Fruit fly (Drosophila melanogaster) whole organism: ENCODE measurements around the gene Orct.

Experiments
- CG8478 ChIP-seq: fragments of >200 bp; optimal IDR thresholded peaks from 2 replicates; lab custom pipeline; 2018; ENCODE audit warnings: inconsistent platforms
- Dll ChIP-seq: fragments of >200 bp; optimal IDR thresholded peaks from 2 replicates; lab custom pipeline; 2017
- EcR ChIP-seq, 2 experiments: fragments of >200 bp; optimal IDR thresholded peaks; 2 replicates each; lab custom pipeline; 2017; ENCODE audit warnings: missing biosample characterization in 2 of 2, missing genetic modification characterization in 2 of 2, missing genetic modification reagents in 2 of 2
- pan ChIP-seq: fragments of >200 bp; optimal IDR thresholded peaks from 2 replicates; lab custom pipeline; 2017
- psq ChIP-seq: fragments of >200 bp; optimal IDR thresholded peaks from 2 replicates; lab custom pipeline; 2017
- usp ChIP-seq: fragments of >200 bp; optimal IDR thresholded peaks from 2 replicates; lab custom pipeline; 2017; ENCODE audit warnings: missing biosample characterization, missing genetic modification characterization, mixed read lengths

The Orct gene

DNA sequence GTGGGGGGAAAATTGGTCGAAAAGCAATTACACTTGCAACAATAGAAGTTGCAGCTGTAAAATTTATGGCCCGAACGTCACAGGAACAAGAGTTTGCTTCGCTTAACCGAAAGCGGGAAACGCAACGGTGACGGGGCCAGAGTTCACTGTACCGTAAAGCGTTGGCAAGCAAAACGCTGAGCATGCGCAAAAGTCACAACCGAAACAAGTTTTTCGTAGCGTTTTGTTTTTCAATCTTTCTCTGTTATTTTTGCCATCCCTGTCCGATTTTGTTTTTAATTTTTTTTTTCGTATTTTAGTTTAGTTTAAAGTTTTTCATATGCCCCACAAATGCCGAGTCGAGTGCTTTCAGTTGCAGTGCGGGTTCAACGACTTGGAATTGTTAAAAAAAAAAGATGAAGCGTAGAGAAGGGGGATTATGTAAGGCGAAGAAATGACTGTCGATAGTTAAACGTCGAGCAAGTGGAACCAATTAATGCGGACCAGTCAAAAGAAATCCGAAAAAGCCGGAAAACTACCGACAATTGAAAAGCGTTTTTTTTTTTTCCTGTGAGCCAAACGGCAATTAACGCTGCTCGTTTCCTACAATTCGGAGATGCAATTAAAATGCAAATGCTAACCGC lies 8.4 kb upstream of the Orct start:
- TF ChIP-seq EcR (GFP tag; optimal IDR thresholded peaks at IDR 0.05; lab: Kevin White, UChicago) (peak in 1 of 2 experiments; percentile 44), CG8478 (lab: Kevin White, UChicago) (no peak), psq (no peak), Dll (lab: Kevin White, UChicago) (no peak), pan (no peak), usp (GFP tag; lab: Kevin White, UChicago) (no peak)

DNA sequence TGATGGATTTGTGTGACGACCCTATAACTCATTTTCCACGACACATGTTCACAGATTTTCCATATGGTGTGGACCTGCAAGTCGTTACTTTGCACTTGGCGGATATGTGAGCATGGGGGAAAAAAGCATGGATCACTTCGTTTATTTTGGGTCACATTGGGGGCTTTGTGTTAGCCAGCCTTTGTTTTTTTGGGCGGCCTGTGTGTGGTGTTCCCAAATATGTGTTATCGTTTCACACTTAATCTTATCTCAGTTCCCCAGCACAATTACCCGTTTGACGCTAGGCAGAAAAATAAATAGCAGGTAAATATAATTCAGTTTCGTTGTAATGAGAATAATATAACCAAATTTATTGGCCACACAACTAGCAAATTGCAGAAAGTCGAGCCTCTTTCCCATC lies 7.8 kb upstream of the Orct start:
- TF ChIP-seq psq = no peak

DNA sequence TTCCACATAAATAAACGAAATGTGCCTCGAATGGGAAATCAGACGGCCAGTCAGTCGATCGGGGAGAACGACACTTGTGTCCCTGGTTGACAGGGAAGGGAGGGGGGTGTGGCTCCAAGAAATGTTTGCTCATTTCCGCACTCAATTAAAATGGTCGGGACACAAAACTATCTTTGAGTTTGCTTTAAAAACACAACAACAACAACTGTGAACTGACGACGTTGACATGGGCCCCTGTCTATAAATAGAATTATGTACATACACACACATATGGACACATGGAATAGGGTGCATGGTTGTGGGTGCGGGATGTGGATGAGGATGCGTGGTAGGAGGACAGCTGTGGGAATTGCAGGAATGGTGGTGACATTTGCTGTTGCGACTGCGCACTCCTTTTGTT lies 6.0 kb upstream of the Orct start:
- TF ChIP-seq EcR (GFP tag; optimal IDR thresholded peaks at IDR 0.05; lab: Kevin White, UChicago) (peak in 1 of 2 experiments; percentile 18), Dll (lab: Kevin White, UChicago) (no peak), usp (GFP tag; lab: Kevin White, UChicago) (no peak), psq (no peak), pan (no peak), CG8478 (lab: Kevin White, UChicago) (no peak)

DNA sequence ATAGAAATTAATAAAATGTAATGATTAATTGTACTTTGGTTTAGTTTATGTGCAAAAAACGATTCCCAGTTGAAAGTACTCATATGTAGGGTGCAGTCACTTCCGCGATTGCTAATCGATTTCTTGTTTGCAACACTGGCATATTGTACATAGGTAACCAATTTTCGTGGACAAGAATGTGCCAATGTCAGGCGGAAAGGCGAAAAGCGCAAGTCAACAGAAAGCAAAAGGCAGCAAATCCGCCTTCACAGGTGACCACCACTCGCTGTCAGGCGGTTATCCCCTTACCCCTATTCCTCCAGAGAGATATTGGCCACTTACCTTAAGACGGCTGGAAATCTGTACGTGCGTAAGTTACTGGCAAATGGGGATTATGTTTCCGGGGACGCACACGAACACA lies 5.5 kb upstream of the Orct start:
- TF ChIP-seq pan (no peak), EcR (GFP tag; optimal IDR thresholded peaks at IDR 0.05; lab: Kevin White, UChicago) (no peak), psq (no peak), CG8478 (lab: Kevin White, UChicago) (no peak), usp (GFP tag; lab: Kevin White, UChicago) (no peak), Dll (lab: Kevin White, UChicago) (no peak)

DNA sequence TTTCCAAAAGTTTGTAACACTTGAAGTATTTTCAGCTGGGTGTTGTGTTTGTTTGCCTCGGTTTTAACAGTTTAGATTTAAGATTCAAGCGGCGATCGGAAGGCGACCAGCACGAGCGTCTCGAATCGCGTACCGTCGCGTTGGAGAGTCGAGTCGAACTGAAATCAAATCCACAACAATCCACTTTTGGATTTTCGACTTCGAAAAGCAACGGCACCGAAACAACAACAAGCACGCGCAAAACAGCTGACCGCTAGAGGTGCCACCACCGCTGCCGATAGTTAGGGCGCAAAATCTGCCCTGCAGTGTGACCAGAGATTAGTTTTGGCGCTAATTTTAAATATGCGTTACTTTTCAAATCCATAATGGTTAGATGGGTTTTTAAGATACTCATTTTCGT lies 5.0 kb upstream of the Orct start, which contains the start of gene jar:
jar (minus strand) TSS at position 163 of the 400 bp plus-strand sequence.
- TF ChIP-seq pan (no peak), Dll (lab: Kevin White, UChicago) (no peak), psq (no peak), usp (GFP tag; lab: Kevin White, UChicago) (no peak), CG8478 (lab: Kevin White, UChicago) (no peak), EcR (GFP tag; optimal IDR thresholded peaks at IDR 0.05; lab: Kevin White, UChicago) (no peak)

DNA sequence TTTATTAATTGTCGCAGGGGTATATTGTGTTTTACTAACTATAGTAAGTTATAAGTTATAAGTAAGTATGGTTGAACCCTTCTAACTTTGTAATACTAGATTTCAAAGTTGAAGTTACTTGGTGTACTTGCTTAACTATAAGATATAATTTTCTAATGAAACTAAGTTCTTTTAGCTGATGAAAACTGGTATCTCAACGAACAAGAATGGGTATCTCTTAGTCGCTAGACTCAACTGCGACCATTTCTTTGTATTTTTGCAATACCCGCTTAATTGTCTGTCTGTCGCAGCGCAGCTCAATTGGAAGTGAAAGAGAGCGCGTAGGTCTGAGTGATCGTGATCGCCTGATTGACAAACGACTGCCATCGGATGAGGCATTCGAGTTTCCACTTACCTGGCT lies 3.8 kb upstream of the Orct start:
- TF ChIP-seq EcR (GFP tag; optimal IDR thresholded peaks at IDR 0.05; lab: Kevin White, UChicago) (no peak), Dll (lab: Kevin White, UChicago) (no peak), pan (no peak), usp (GFP tag; lab: Kevin White, UChicago) (no peak), psq (no peak)

DNA sequence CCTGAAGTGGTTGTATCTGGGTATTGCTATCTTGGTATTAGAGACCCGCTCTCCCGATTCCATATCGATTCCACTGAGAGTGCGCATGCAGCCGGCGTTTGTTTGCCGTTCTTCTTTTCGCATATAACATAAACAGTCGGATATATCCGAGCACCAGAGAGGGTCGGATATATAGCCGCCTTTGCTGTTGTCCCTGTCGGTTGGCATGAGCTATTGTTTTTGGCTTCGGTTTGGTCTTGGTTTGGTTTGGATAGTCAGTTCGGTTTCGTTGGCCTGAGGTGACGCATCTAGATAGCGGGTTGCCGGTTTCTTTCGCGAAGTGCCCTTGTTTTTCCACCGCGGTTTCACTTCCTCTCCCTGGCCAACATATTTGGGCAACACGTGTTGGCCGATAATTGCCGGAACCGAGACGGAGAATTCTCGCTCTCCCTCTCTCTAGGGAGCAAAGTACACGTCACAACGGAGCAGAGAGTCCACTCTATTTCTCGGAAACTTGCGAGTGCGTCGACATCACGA lies 3.2 kb upstream of the Orct start, which contains the start of gene Orct2:
Orct2 (plus strand) TSS at position 255 of the 516 bp plus-strand sequence.
- TF ChIP-seq Dll (lab: Kevin White, UChicago) (peak; percentile 34), pan (no peak)

DNA sequence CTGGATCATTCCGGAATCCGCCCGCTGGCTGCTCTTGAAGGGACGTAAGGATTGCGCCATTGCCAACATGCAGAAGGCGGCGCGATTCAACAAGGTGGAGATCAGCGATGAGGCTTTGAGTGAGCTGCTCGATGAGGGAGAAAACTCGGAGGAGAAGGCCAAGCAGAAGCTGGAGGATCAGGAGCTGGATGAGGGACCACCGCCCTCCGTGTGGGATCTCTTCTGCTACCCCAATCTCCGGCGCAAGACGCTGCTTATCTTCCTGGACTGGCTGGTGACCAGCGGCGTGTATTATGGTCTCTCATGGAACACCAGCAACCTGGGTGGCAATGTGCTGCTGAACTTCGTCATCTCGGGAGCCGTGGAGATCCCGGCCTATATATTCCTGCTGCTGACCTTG lies 1.8 kb upstream of the Orct start:
- no peak for TF ChIP-seq Dll (lab: Kevin White, UChicago)

DNA sequence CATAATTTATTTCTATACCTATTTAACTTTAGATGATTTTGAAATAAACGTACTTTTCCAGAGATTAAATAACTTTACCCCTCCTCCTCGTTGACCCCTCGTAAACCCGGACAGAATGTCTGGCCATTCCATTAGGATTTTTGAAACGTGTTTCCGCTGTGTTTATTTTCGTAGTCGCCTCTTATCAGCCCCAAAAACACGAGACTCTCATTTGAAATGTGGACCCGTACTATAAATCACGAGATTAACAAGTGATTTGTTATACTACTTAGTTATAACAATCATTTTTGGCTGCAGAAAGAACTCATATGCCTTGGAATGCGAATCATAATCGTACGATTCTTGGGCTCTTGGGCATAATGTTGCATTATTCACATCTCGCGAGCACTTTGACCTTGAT lies 597 bp upstream of the Orct start:
- TF ChIP-seq EcR (GFP tag; optimal IDR thresholded peaks at IDR 0.05; lab: Kevin White, UChicago) = no peak
- TF ChIP-seq CG8478 (lab: Kevin White, UChicago) = no peak
- TF ChIP-seq psq = no peak
- no peak for TF ChIP-seq pan
- TF ChIP-seq usp (GFP tag; lab: Kevin White, UChicago) = no peak
- no peak for TF ChIP-seq Dll (lab: Kevin White, UChicago)

DNA sequence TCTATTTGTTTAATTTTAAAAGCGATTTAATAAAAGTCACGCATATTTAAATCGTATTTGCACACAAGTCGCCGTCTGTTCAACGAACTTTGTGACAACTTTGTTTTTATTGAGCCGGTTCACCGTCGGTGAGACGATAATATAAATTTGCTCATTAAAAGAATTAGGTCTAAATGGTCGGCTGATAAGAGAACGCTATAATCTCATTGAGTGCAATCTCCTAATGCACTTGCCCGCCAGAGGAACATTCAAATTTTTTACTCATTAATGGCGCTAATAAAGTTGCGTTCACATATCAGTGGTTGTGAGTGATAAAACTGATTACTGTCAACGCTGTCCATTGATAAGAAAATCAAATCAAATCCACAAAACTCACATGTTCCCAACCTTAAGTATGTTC lies 2.7 kb downstream of the Orct start:
- TF ChIP-seq psq (no peak), usp (GFP tag; lab: Kevin White, UChicago) (no peak), EcR (GFP tag; optimal IDR thresholded peaks at IDR 0.05; lab: Kevin White, UChicago) (no peak), CG8478 (lab: Kevin White, UChicago) (no peak), pan (no peak), Dll (lab: Kevin White, UChicago) (no peak)

DNA sequence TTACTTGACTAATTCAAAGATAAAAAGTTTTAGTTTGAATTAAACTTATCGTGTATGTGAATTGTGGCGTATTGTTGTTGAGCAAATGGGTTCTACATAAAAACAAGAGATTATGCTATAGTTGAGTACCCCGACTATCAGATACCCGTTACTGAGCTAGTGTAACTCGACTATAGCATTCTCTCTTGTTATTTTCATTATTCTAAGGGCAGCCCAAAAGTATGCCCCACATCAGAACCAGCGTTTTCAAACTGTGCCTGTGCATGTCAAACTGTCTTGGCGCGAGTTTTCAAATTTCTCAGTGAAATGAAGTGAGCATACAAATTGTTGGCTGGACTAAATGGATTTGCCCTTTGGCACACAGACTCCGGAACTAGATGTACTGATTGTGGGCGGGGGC lies 3.2 kb downstream of the Orct start, which contains the start of gene shps:
shps (plus strand) TSS at position 282 of the 400 bp plus-strand sequence.
- no peak for TF ChIP-seq CG8478 (lab: Kevin White, UChicago)
- no peak for TF ChIP-seq usp (GFP tag; lab: Kevin White, UChicago)

DNA sequence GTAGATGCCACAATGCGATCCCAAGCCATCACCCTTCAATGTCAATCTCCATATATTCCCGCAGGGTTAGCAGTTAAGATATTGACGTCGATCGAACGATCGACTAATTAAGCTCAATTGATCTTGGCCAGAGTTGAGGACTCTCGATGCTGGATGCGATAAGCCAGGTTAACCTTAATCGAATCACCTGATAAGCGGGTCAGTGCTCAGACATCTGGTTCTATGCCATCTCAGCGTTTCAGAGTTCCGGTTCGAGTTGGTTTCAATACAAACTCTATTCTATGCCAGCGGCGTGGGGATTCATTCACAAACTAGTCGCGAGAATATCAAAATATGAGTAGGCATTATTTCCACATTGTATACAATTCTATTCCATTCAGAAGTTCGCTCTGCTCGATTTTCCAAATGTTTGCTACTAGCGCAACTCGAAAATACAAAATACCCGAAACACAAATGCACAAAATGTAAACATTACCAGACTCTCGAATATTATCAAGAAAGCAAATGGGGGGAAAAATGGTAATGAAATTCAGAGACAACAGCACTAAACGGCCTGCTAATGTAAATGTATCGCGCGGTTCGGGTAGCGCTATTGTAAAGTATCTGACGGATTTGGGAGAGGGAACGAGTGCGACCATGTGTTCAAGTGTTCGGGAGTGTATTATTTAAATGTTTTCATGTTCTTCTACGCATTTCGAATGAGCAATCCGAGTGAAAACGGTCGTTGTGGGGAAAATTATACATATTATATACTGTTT lies 6.7 kb downstream of the Orct start:
- TF ChIP-seq Dll (lab: Kevin White, UChicago) (no peak), EcR (GFP tag; optimal IDR thresholded peaks at IDR 0.05; lab: Kevin White, UChicago) (no peak), usp (GFP tag; lab: Kevin White, UChicago) (no peak), pan (no peak)

DNA sequence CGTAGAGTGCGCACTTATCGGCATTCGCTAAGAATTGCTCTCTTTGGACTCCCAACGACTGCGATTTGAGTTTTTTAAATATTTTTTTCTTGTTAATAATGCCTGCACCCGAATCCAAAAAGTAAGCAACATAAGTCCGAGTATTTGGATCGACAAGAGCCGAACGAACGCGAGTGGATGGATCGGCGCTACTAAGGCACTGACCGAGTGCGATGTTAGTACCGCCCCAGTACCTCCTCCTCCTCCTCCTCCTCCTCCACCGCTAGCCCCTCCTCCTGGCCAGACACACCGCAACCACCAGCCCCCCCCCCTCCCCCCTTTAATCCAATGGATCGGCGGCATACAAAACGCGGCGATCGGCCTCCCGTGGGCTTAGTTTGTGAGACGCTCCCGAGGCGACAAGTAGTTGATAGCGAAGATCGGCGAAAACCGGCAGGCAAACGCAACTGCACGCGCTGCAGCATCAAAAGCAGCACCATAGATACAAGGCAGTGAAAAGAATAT lies 7.6 kb downstream of the Orct start, which contains the start of gene CG6356:
CG6356 (plus strand) TSS at position 374 of the 504 bp plus-strand sequence.
- TF ChIP-seq CG8478 (lab: Kevin White, UChicago) (no peak), EcR (GFP tag; optimal IDR thresholded peaks at IDR 0.05; lab: Kevin White, UChicago) (peak in 1 of 2 experiments; percentile 48), usp (GFP tag; lab: Kevin White, UChicago) (no peak), psq (no peak), pan (no peak), Dll (lab: Kevin White, UChicago) (no peak)
